In the genomic region with DNA sequence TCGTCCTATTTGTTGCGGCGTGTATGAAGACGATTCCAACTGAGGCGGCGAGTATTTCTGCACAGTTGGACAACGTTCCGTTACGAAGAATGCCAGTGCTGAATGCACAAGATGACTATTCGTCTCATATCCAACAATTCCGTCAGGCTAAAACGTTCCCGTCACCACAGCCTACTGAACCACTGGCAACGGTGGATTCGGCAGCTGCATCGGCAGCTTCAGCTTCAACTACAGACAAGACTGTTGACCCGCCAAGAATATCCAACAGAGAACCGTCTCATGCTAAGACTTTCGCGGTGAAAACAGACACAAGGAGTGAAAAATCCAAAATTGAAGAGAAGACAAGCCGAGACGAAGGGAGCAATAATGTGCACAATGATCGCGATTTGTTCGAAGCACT, we compare ENCODE assay signal across 2 worm cellular contexts.
A peak's percentile ranks its signal among the peaks of the same experiment; 100 is the strongest.
TF ChIP-seq lines count a peak whose summit lies in the region.

No protein-coding gene starts in this region.

TF ChIP-seq in whole organism, L4 larva, 104 proteins besides CTCF, POLR2A, EP300 and RAD21:
- TF ChIP-seq saeg-2 (GFP tag; IDR thresholded peaks at IDR 0.05; lab: Robert Waterston, UW) (no peak), spr-1 (tag; optimal IDR thresholded peaks at IDR 0.05; lab: Kevin White, UChicago) (no peak), unc-62 (GFP tag; optimal IDR thresholded peaks at IDR 0.05 in 1 of 2; lab: Kevin White, UChicago) (peak in 1 of 2 experiments; percentile 79), unc-62 (tag; optimal IDR thresholded peaks at IDR 0.05; lab: Kevin White, UChicago) (no peak), ceh-20 (GFP tag; IDR thresholded peaks at IDR 0.05; lab: Robert Waterston, UW) (no peak), Y5F2A.4 (GFP tag; optimal IDR thresholded peaks at IDR 0.05; lab: Kevin White, UChicago) (no peak), nhr-28 (tag; optimal IDR thresholded peaks at IDR 0.05; lab: Kevin White, UChicago) (no peak), T26A8.4 (GFP tag; IDR thresholded peaks at IDR 0.05; lab: Robert Waterston, UW) (0 out of 2 replicates have a peak, but pooled peaks have one; percentile 28), lin-15B (tag; optimal IDR thresholded peaks at IDR 0.05; lab: Kevin White, UChicago) (no peak), spr-3 (GFP tag; optimal IDR thresholded peaks at IDR 0.05; lab: Kevin White, UChicago) (no peak), hlh-30 (tag; optimal IDR thresholded peaks at IDR 0.05; lab: Kevin White, UChicago; ENCODE audit: insufficient read depth) (no peak), lim-7 (GFP tag; IDR thresholded peaks at IDR 0.05; lab: Robert Waterston, UW) (no peak)

TF ChIP-seq in whole organism, young adult, 124 proteins besides CTCF, POLR2A, EP300 and RAD21:
- TF ChIP-seq D2030.7 (GFP tag; IDR thresholded peaks at IDR 0.05; lab: Robert Waterston, UW) (no peak), cebp-2 (GFP tag; IDR thresholded peaks at IDR 0.05; lab: Robert Waterston, UW) (peak; percentile 65; the same call in 1 of the 2 replicates)
